Worm (Caenorhabditis elegans): ENCODE measurements around the gene D2007.1.

D2007.1 gene

DNA sequence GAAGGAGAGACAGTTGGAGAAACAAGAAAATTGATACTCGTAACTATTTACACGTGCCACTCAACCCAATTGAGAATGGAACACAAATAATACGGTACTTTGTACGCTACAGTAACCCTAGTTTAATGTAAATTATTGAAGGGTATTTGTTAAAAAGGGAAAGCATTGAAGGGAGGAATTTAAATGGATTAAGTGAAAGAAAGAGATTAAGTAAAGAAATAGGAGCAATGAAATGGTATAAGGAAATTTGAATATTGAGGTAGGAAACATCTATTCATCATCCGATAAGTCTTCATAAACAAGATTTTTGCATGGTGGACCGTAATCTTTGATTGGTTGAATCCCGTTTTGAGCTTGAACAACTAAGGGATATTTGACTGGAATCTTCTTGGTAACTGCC lies 43.9 kb upstream of the D2007.1 start:
- TF ChIP-seq efl-1 (optimal IDR thresholded peaks at IDR 0.05) (no peak), efl-1 (GFP tag; optimal IDR thresholded peaks at IDR 0.05 in 1 of 2) (peak in 1 of 2 experiments; percentile 24), sptf-1 (tag; optimal IDR thresholded peaks at IDR 0.05) (no peak), snu-23 (GFP tag; optimal IDR thresholded peaks at IDR 0.05) (no peak), tlp-1 (tag; optimal IDR thresholded peaks at IDR 0.05) (no peak)

DNA sequence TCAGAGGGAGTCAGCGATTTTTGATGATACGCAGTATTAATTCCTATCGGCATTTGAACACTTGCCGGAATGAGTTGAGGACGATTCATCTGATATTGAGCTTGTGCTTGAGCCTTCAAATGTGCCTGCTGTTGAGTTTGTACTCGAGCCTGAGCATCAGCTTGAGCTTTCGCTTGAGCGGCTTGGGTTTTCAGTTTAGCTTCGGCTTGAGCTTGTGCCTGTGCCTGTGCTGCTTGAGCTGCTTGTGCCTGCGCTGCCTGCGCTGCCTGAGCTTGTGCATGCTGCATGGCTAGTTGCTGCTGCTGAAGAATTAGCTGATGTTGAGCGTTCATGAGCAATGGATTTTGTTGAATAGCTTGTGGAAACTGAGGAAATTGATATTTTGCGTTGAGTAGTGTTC lies 39.4 kb upstream of the D2007.1 start:
- TF ChIP-seq aly-2 (tag; optimal IDR thresholded peaks at IDR 0.05): no peak
- TF ChIP-seq pag-3 (tag; optimal IDR thresholded peaks at IDR 0.05; ENCODE audit: borderline replicate concordance, insufficient read depth): no peak
- no peak for TF ChIP-seq zag-1 (tag; optimal IDR thresholded peaks at IDR 0.05)
- no peak for TF ChIP-seq egl-13 (tag; optimal IDR thresholded peaks at IDR 0.05)
- TF ChIP-seq fos-1 (tag; optimal IDR thresholded peaks at IDR 0.05): no peak
- no peak for TF ChIP-seq aha-1 (tag; optimal IDR thresholded peaks at IDR 0.05)
- TF ChIP-seq nhr-90 (tag; optimal IDR thresholded peaks at IDR 0.05; ENCODE audit: poor library complexity): no peak
- no peak for TF ChIP-seq ets-5 (GFP tag; IDR thresholded peaks at IDR 0.05)
- TF ChIP-seq unc-62 (GFP tag; optimal IDR thresholded peaks at IDR 0.05): no peak
- TF ChIP-seq unc-30 (tag; optimal IDR thresholded peaks at IDR 0.05): no peak
- TF ChIP-seq elt-2 (tag; optimal IDR thresholded peaks at IDR 0.05): no peak
- no peak for TF ChIP-seq ces-1 (GFP tag; optimal IDR thresholded peaks at IDR 0.05)
- no peak for TF ChIP-seq C34B4.2 (tag; optimal IDR thresholded peaks at IDR 0.05)
- no peak for TF ChIP-seq nhr-12 (tag; optimal IDR thresholded peaks at IDR 0.05)
- no peak for TF ChIP-seq nhr-47 (tag; optimal IDR thresholded peaks at IDR 0.05)
- no peak for TF ChIP-seq C04F5.9 (tag; optimal IDR thresholded peaks at IDR 0.05)
- TF ChIP-seq mdl-1 (tag; optimal IDR thresholded peaks at IDR 0.05): no peak
- no peak for TF ChIP-seq mef-2 (tag; optimal IDR thresholded peaks at IDR 0.05)

- TF ChIP-seq jun-1 (tag; optimal IDR thresholded peaks at IDR 0.05): no peak
- TF ChIP-seq unc-62 (GFP tag; optimal IDR thresholded peaks at IDR 0.05): no peak
- TF ChIP-seq nhr-84 (tag; optimal IDR thresholded peaks at IDR 0.05): no peak
- TF ChIP-seq nhr-19 (GFP tag; conservative IDR thresholded peaks at IDR 0.05): no peak
- no peak for TF ChIP-seq efl-3 (GFP tag; optimal IDR thresholded peaks at IDR 0.05)
- no peak for TF ChIP-seq zip-4 (GFP tag; optimal IDR thresholded peaks at IDR 0.05)
- TF ChIP-seq C16A3.4 (tag; optimal IDR thresholded peaks at IDR 0.05): no peak
- no peak for TF ChIP-seq ceh-88 (GFP tag; IDR thresholded peaks at IDR 0.05)
- no peak for TF ChIP-seq nhr-12 (tag; optimal IDR thresholded peaks at IDR 0.05)
- TF ChIP-seq skn-1 (tag; optimal IDR thresholded peaks at IDR 0.05): no peak
- TF ChIP-seq nhr-237 (tag; optimal IDR thresholded peaks at IDR 0.05): no peak
Observed at ce11 chrIII:8117155-8117554, 38.1 kb upstream of the D2007.1 start.

- peak; percentile 38 for TF ChIP-seq dsc-1 (tag; optimal IDR thresholded peaks at IDR 0.05)
- TF ChIP-seq lin-15B (tag; optimal IDR thresholded peaks at IDR 0.05): no peak
- TF ChIP-seq alr-1 (tag; optimal IDR thresholded peaks at IDR 0.05; ENCODE audit: borderline replicate concordance): no peak
Observed at ce11 chrIII:8121132-8121531, 34.1 kb upstream of the D2007.1 start, which contains the start of gene gei-8. TSS of gene gei-8 (minus strand) at chrIII:8121232.

DNA sequence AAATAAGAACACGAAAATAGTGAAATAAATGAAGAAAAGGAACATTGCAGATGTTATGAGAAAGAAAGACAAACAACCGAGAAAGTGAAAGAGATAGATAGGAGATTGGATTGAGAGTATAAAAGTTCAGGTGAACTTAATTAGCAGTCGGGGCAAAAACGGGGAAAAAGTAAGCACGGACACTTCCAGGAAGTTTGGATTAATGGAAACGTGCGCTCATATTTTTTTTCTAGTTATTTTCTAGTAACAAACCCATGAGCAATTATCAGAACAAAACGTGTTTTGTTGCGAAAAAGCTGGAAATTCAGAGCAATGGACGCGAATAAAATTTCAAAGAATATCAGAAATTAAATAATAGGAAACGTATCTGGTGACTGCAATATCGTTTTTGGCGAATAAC lies 33.3 kb upstream of the D2007.1 start:
- TF ChIP-seq ztf-4 (tag; optimal IDR thresholded peaks at IDR 0.05) (peak; percentile 23), nhr-84 (tag; optimal IDR thresholded peaks at IDR 0.05) (no peak), dsc-1 (tag; optimal IDR thresholded peaks at IDR 0.05) (peak; percentile 75), nhr-20 (tag; optimal IDR thresholded peaks at IDR 0.05) (peak; percentile 19), fkh-8 (tag; optimal IDR thresholded peaks at IDR 0.05) (peak; percentile 89), nhr-71 (tag; optimal IDR thresholded peaks at IDR 0.05) (peak; percentile 81), pax-3 (tag; optimal IDR thresholded peaks at IDR 0.05) (peak; percentile 26), hlh-4 (tag; optimal IDR thresholded peaks at IDR 0.05) (peak; percentile 21), lsy-2 (tag; optimal IDR thresholded peaks at IDR 0.05) (no peak), ceh-82 (tag; optimal IDR thresholded peaks at IDR 0.05) (no peak), efl-1 (optimal IDR thresholded peaks at IDR 0.05) (no peak), efl-1 (GFP tag; optimal IDR thresholded peaks at IDR 0.05 in 1 of 2) (peak in 1 of 2 experiments; percentile 51), swsn-7 (tag; optimal IDR thresholded peaks at IDR 0.05) (peak; percentile 2), lin-14 (GFP tag; optimal IDR thresholded peaks at IDR 0.05) (peak; percentile 13), nhr-47 (tag; optimal IDR thresholded peaks at IDR 0.05) (peak; percentile 66)

All from whole organism, L1 larva.